Worm (Caenorhabditis elegans) whole organism, L4/young adult: ENCODE results near the gene lfi-1.

Experiments
- W03F9.2 ChIP-seq: fragments of 150-350 bp; optimal IDR thresholded peaks from 2 replicates; lab custom pipeline; 2014; ENCODE audit warnings: missing biosample characterization, missing genetic modification characterization
- dao-5 ChIP-seq: sonication (generic microtip); optimal IDR thresholded peaks from 2 replicates; lab custom pipeline; 2016; ENCODE audit warnings: missing genotype, missing genetic modification characterization, moderate library complexity, missing compliant biosample characterization
- him-1 ChIP-seq: sonication (generic microtip); optimal IDR thresholded peaks from 2 replicates; lab custom pipeline; 2016; ENCODE audit warnings: missing genotype, missing genetic modification reagents, missing genetic modification characterization, missing compliant biosample characterization

DNA sequence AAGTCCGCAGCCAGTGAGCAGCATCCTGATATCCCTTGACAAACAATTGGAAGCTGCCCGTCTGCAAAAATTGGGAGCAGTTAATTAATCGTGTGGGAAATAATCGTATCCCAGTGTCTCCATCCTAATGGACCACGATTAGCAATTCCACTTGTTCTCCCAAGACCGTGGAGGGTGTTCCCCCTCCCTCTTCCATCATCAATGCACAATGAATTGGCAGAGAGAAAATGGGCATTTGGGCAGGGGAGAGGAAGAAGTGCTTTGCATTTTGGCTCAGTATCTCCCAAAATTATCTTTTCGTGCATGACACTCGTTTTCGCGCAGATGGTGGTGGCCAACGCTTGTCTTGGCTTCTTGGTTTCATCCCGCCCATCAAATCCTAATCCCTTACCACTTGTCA is 1.5 kb downstream of the lfi-1 start:
- TF ChIP-seq him-1 (tag; lab: Kevin White, UChicago) (no peak), W03F9.2 (tag; lab: Kevin White, UChicago) (no peak), dao-5 (tag; lab: Kevin White, UChicago) (no peak)
